Worm (Caenorhabditis elegans) whole organism, L2 larva: ENCODE measurements around the gene srx-86.

Experiments used
- C34F6.9 ChIP-seq: fragments of 150-350 bp; optimal IDR thresholded peaks from 2 replicates; lab custom pipeline; 2014; ENCODE audit warnings: missing biosample characterization, missing genetic modification characterization
- F13H6.1 ChIP-seq: sonication (generic microtip); optimal IDR thresholded peaks from 2 replicates; lab custom pipeline; 2016; ENCODE audit warnings: missing genetic modification characterization, missing compliant biosample characterization
- R02D3.7 ChIP-seq: fragments of 150-350 bp; optimal IDR thresholded peaks from 2 replicates; lab custom pipeline; 2014; ENCODE audit warnings: missing biosample characterization, missing genetic modification characterization
- Y55F3AM.14 ChIP-seq: fragments of 200-800 bp; sonication (Bioruptor generic); optimal IDR thresholded peaks from 2 replicates; lab custom pipeline; 2018; ENCODE audit warnings: mild to moderate bottlenecking, missing genetic modification characterization, missing compliant biosample characterization
- ZK546.5 ChIP-seq: sonication (generic microtip); optimal IDR thresholded peaks from 2 replicates; lab custom pipeline; 2017; ENCODE audit warnings: missing biosample characterization, missing genetic modification characterization
- alr-1 ChIP-seq: fragments of 150-350 bp; optimal IDR thresholded peaks from 2 replicates; lab custom pipeline; 2014; ENCODE audit warnings: missing biosample characterization, missing genetic modification characterization
- aly-2 ChIP-seq: fragments of 150-350 bp; optimal IDR thresholded peaks from 2 replicates; lab custom pipeline; 2014; ENCODE audit warnings: missing biosample characterization, missing genetic modification characterization
- ama-1 ChIP-seq: fragments of 150-350 bp; optimal IDR thresholded peaks from 2 replicates; lab custom pipeline; 2018; ENCODE audit warnings: inconsistent platforms
- blmp-1 ChIP-seq: sonication (generic microtip); optimal IDR thresholded peaks from 2 replicates; lab custom pipeline; 2017; ENCODE audit warnings: missing genetic modification characterization, mild to moderate bottlenecking, missing compliant biosample characterization, antibody characterized with exemption, moderate library complexity; ENCODE audit not compliant: insufficient read depth
- ceh-16 ChIP-seq: fragments of 150-350 bp; optimal IDR thresholded peaks from 2 replicates; lab custom pipeline; 2014; ENCODE audit warnings: missing biosample characterization, missing genetic modification characterization
- ceh-82 ChIP-seq: fragments of 150-350 bp; optimal IDR thresholded peaks from 2 replicates; lab custom pipeline; 2014; ENCODE audit warnings: missing biosample characterization, missing genetic modification characterization
- crh-2 ChIP-seq: sonication (generic microtip); optimal IDR thresholded peaks from 2 replicates; lab custom pipeline; 2017; ENCODE audit warnings: missing biosample characterization, missing genetic modification characterization
- dmd-4 ChIP-seq: sonication (generic microtip); optimal IDR thresholded peaks from 2 replicates; lab custom pipeline; 2017; ENCODE audit warnings: missing biosample characterization, missing genetic modification characterization
- egl-27 ChIP-seq: sonication (generic microtip); optimal IDR thresholded peaks from 3 replicates; lab custom pipeline; 2017; ENCODE audit warnings: missing biosample characterization, missing genetic modification reagents, missing genetic modification characterization
- elt-1 ChIP-seq: fragments of 150-350 bp; optimal IDR thresholded peaks from 2 replicates; lab custom pipeline; 2014; ENCODE audit warnings: missing biosample characterization, missing genetic modification characterization
- elt-3 ChIP-seq: sonication (generic microtip); optimal IDR thresholded peaks from 2 replicates; lab custom pipeline; 2017; ENCODE audit warnings: missing biosample characterization, missing genetic modification characterization
- fos-1 ChIP-seq: fragments of 150-350 bp; optimal IDR thresholded peaks from 2 replicates; lab custom pipeline; 2014; ENCODE audit warnings: missing biosample characterization, missing genetic modification characterization
- gmeb-1 ChIP-seq: fragments of 150-350 bp; optimal IDR thresholded peaks from 2 replicates; lab custom pipeline; 2014; ENCODE audit warnings: missing biosample characterization, missing genetic modification characterization
- lin-11 ChIP-seq: fragments of 150-350 bp; sonication (generic microtip); optimal IDR thresholded peaks from 2 replicates; lab custom pipeline; 2014; ENCODE audit warnings: missing biosample characterization, missing genetic modification characterization, inconsistent platforms, mixed read lengths
- lin-13 ChIP-seq: fragments of 150-350 bp; optimal IDR thresholded peaks from 2 replicates; lab custom pipeline; 2014; ENCODE audit warnings: missing biosample characterization, missing genetic modification reagents, missing genetic modification characterization
- lin-39 ChIP-seq: fragments of 150-350 bp; optimal IDR thresholded peaks from 2 replicates; lab custom pipeline; 2014; ENCODE audit warnings: missing biosample characterization, missing genetic modification reagents, missing genetic modification characterization
- lsy-2 ChIP-seq, 2 experiments: fragments of 150-350 bp in 1 of 2; sonication (generic microtip) in 1 of 2; optimal IDR thresholded peaks; 2 replicates each; lab custom pipeline; 2014 to 2017; ENCODE audit warnings: missing biosample characterization in 2 of 2, missing genetic modification characterization in 2 of 2
- mab-5 ChIP-seq: fragments of 150-350 bp; optimal IDR thresholded peaks from 2 replicates; lab custom pipeline; 2014; ENCODE audit warnings: missing biosample characterization, missing genetic modification characterization
- mbf-1 ChIP-seq: sonication (generic microtip); optimal IDR thresholded peaks from 2 replicates; lab custom pipeline; 2017; ENCODE audit warnings: missing biosample characterization, missing genetic modification characterization
- mdl-1 ChIP-seq, 2 experiments: fragments of 150-350 bp in 1 of 2; sonication (generic microtip) in 1 of 2; optimal IDR thresholded peaks; 2 replicates each; lab custom pipeline; 2017; ENCODE audit warnings: missing biosample characterization in 2 of 2, missing genetic modification characterization in 2 of 2
- nhr-10 ChIP-seq: sonication (generic microtip); optimal IDR thresholded peaks from 2 replicates; lab custom pipeline; 2017; ENCODE audit warnings: missing biosample characterization, missing genetic modification characterization
- nhr-11 ChIP-seq: fragments of 150-350 bp; optimal IDR thresholded peaks from 2 replicates; lab custom pipeline; 2014; ENCODE audit warnings: missing biosample characterization, missing genetic modification characterization
- nhr-12 ChIP-seq: fragments of 150-350 bp; optimal IDR thresholded peaks from 2 replicates; lab custom pipeline; 2014; ENCODE audit warnings: missing biosample characterization, missing genetic modification characterization
- nhr-129 ChIP-seq: fragments of 150-350 bp; optimal IDR thresholded peaks from 2 replicates; lab custom pipeline; 2014; ENCODE audit warnings: missing biosample characterization, missing genetic modification characterization
- nhr-21 ChIP-seq: fragments of 150-350 bp; optimal IDR thresholded peaks from 2 replicates; lab custom pipeline; 2014; ENCODE audit warnings: missing biosample characterization, missing genetic modification characterization
- nhr-23 ChIP-seq: fragments of 150-350 bp; optimal IDR thresholded peaks from 2 replicates; lab custom pipeline; 2014; ENCODE audit warnings: missing biosample characterization, missing genetic modification reagents, missing genetic modification characterization
- nhr-237 ChIP-seq: fragments of 150-350 bp; optimal IDR thresholded peaks from 2 replicates; lab custom pipeline; 2014; ENCODE audit warnings: missing biosample characterization, missing genetic modification characterization
- nhr-25 ChIP-seq: fragments of 150-350 bp; sonication (generic microtip); optimal IDR thresholded peaks from 3 replicates; lab custom pipeline; 2014; ENCODE audit warnings: missing biosample characterization, missing genetic modification characterization
- nhr-6 ChIP-seq: fragments of 150-350 bp; optimal IDR thresholded peaks from 2 replicates; lab custom pipeline; 2014; ENCODE audit warnings: missing biosample characterization, missing genetic modification characterization
- nhr-77 ChIP-seq: fragments of 150-350 bp; optimal IDR thresholded peaks from 2 replicates; lab custom pipeline; 2014; ENCODE audit warnings: missing biosample characterization, missing genetic modification characterization
- peb-1 ChIP-seq: fragments of 150-350 bp; optimal IDR thresholded peaks from 2 replicates; lab custom pipeline; 2014; ENCODE audit warnings: missing biosample characterization, missing genetic modification characterization
- sem-4 ChIP-seq: fragments of 150-350 bp; optimal IDR thresholded peaks from 2 replicates; lab custom pipeline; 2014; ENCODE audit warnings: missing biosample characterization, missing genetic modification reagents, missing genetic modification characterization
- skn-1 ChIP-seq: sonication (generic microtip); optimal IDR thresholded peaks from 2 replicates; lab custom pipeline; 2017; ENCODE audit warnings: missing biosample characterization, missing genetic modification characterization
- sma-3 ChIP-seq: sonication (generic microtip); optimal IDR thresholded peaks from 2 replicates; lab custom pipeline; 2016; ENCODE audit warnings: missing genetic modification reagents, missing genetic modification characterization, missing compliant biosample characterization
- sma-9 ChIP-seq, 2 experiments: fragments of 150-350 bp in 1 of 2; sonication (generic microtip) in 1 of 2; optimal IDR thresholded peaks; 2 replicates each; lab custom pipeline; 2014 to 2016; ENCODE audit warnings: missing genetic modification characterization in 2 of 2, mild to moderate bottlenecking in 1 of 2, missing biosample characterization in 1 of 2, missing compliant biosample characterization in 1 of 2, missing genetic modification reagents in 1 of 2, moderate library complexity in 1 of 2
- snpc-4 ChIP-seq: fragments of 150-350 bp; optimal IDR thresholded peaks from 2 replicates; lab custom pipeline; 2014; ENCODE audit warnings: missing biosample characterization, missing genetic modification characterization
- unc-39 ChIP-seq: fragments of 150-350 bp; optimal IDR thresholded peaks from 2 replicates; lab custom pipeline; 2014; ENCODE audit warnings: missing biosample characterization, missing genetic modification characterization
- unc-55 ChIP-seq: fragments of 150-350 bp; sonication (generic microtip); optimal IDR thresholded peaks from 3 replicates; lab custom pipeline; 2014; ENCODE audit warnings: missing biosample characterization, missing genetic modification reagents, missing genetic modification characterization
- unc-62 ChIP-seq: fragments of 150-350 bp; optimal IDR thresholded peaks from 2 replicates; lab custom pipeline; 2014; ENCODE audit warnings: missing biosample characterization, missing genetic modification reagents, missing genetic modification characterization
- zag-1 ChIP-seq: fragments of 150-350 bp; optimal IDR thresholded peaks from 2 replicates; lab custom pipeline; 2014; ENCODE audit warnings: missing biosample characterization, missing genetic modification characterization
- ztf-1 ChIP-seq: fragments of 200-800 bp; sonication (Bioruptor generic); conservative IDR thresholded peaks from 2 replicates; pipeline ENCODE4 v1.3.6; 2022; ENCODE audit warnings: missing genetic modification characterization, missing compliant biosample characterization
- ztf-11 ChIP-seq: sonication (generic microtip); optimal IDR thresholded peaks from 2 replicates; lab custom pipeline; 2017; ENCODE audit warnings: missing biosample characterization, missing genetic modification characterization
- ztf-4 ChIP-seq: fragments of 150-350 bp; optimal IDR thresholded peaks from 2 replicates; lab custom pipeline; 2014; ENCODE audit warnings: missing biosample characterization, missing genetic modification characterization

srx-86 gene

DNA sequence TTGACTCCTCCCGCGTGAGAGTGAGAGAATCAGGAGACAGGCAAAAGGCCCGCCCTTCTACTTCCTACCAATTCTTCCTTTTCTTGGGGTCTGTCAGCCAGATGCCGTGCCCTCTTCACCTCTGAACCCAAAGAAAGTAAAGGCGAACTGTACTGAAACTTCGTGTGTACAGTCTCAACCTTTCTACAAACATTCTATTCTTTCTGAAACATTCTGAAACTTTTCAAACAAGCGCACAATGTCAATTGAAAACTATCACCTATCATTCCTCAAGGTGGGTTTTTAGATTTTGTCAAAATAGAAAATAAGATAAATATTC lies 30.2 kb upstream of the srx-86 start:
- no peak for TF ChIP-seq nhr-23
- peak; percentile 63 for TF ChIP-seq ama-1 (lab: Kevin White, UChicago)
- no peak for TF ChIP-seq lin-11 (tag; lab: Kevin White, UChicago)
- TF ChIP-seq Y55F3AM.14 (GFP tag; lab: Kevin White, UChicago): no peak
- no peak for TF ChIP-seq unc-55 (GFP tag; lab: Kevin White, UChicago)

DNA sequence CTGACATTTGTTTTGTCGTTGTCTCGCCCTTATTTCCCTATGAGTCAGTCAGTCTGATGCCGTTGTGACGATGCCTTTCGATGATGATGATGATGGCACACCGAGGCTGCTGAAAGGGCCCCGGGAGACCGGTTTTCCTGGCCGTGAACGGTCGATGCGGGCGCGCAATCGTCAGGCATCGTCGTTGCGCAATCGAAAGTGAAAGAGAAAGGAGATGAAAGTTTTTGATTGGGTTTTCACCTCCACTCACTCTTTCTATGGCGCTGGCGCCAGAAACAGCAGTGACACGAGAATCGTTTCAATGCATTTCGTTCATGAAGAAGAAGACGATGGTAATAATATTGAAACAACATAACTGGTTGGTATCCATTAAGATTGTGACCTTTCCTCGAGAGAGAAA lies 29.8 kb upstream of the srx-86 start:
- TF ChIP-seq mbf-1 (tag; lab: Kevin White, UChicago) (no peak), ztf-11 (tag; lab: Kevin White, UChicago) (no peak), skn-1 (no peak), unc-62 (GFP tag; lab: Kevin White, UChicago) (no peak), ama-1 (lab: Kevin White, UChicago) (no peak), nhr-23 (no peak), elt-3 (tag; lab: Kevin White, UChicago) (no peak), nhr-10 (tag; lab: Kevin White, UChicago) (no peak), nhr-21 (tag; lab: Kevin White, UChicago) (peak; percentile 46), fos-1 (tag; lab: Kevin White, UChicago) (peak; percentile 33), R02D3.7 (tag; lab: Kevin White, UChicago) (no peak), unc-55 (GFP tag; lab: Kevin White, UChicago) (no peak), ZK546.5 (tag; lab: Kevin White, UChicago) (no peak), peb-1 (tag; lab: Kevin White, UChicago) (no peak), lin-13 (GFP tag; lab: Kevin White, UChicago) (no peak), lsy-2 (tag; optimal IDR thresholded peaks at IDR 0.05; lab: Kevin White, UChicago) (no peak), nhr-129 (tag; lab: Kevin White, UChicago) (peak; percentile 67), ztf-1 (GFP tag; lab: Robert Waterston, UW) (no peak), crh-2 (tag; lab: Kevin White, UChicago) (no peak), dmd-4 (tag; lab: Kevin White, UChicago) (no peak), blmp-1 (tag; lab: Kevin White, UChicago) (peak; percentile 100), unc-39 (tag; lab: Kevin White, UChicago) (no peak), mab-5 (no peak), ceh-16 (no peak), sma-3 (peak; percentile 72), nhr-6 (tag; lab: Kevin White, UChicago) (no peak), egl-27 (tag; lab: Kevin White, UChicago) (peak; percentile 62), C34F6.9 (no peak), sma-9 (GFP tag; optimal IDR thresholded peaks at IDR 0.05; lab: Kevin White, UChicago) (peak; percentile 87), sma-9 (tag; optimal IDR thresholded peaks at IDR 0.05; lab: Kevin White, UChicago) (no peak), mdl-1 (tag; optimal IDR thresholded peaks at IDR 0.05; lab: Kevin White, UChicago) (no peak), zag-1 (no peak), nhr-237 (tag; lab: Kevin White, UChicago) (no peak), nhr-25 (tag; lab: Kevin White, UChicago) (peak; percentile 88), snpc-4 (no peak), ztf-4 (no peak), sem-4 (tag; lab: Kevin White, UChicago) (peak; percentile 80), alr-1 (tag; lab: Kevin White, UChicago) (no peak), ceh-82 (tag; lab: Kevin White, UChicago) (no peak), aly-2 (tag; lab: Kevin White, UChicago) (no peak), gmeb-1 (no peak), nhr-12 (tag; lab: Kevin White, UChicago) (no peak), nhr-11 (tag; lab: Kevin White, UChicago) (no peak), lin-39 (no peak), lin-11 (tag; lab: Kevin White, UChicago) (no peak), elt-1 (tag; lab: Kevin White, UChicago) (no peak), nhr-77 (tag; lab: Kevin White, UChicago) (no peak), F13H6.1 (tag; lab: Kevin White, UChicago) (no peak), Y55F3AM.14 (GFP tag; lab: Kevin White, UChicago) (peak; percentile 61)
- TF ChIP-seq, all 48 proteins: peak for 10
